Worm (Caenorhabditis elegans): ENCODE data around the gene ZC443.2.

DNA sequence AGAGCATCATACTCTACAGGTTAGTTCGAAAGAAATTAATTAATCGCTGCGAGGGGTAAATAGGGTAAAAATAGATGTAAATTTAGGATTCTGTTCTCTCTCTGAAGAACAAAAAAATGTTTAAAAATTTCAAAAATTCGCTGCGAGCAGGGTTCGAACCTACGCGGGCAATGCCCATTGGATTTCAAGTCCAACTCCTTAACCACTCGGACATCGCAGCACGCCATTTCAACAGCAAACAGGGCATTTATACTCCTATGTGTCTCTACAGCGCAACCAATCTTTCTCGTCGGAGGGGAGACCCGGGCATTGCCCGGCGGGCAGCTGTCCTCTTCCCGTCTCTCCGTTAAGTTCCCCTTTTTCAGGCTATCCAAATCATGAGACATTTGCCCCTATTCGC lies 30.7 kb downstream of the ZC443.2 start:
- TF ChIP-seq F39B2.1 (GFP tag; IDR thresholded peaks at IDR 0.05) (no peak), sptf-2 (GFP tag; optimal IDR thresholded peaks at IDR 0.05) (peak; percentile 59), hmg-20 (GFP tag; IDR thresholded peaks at IDR 0.05) (peak; percentile 53; the same call in 1 of the 2 replicates), ceh-79 (tag; optimal IDR thresholded peaks at IDR 0.05) (peak; percentile 69), F49E8.2 (tag; optimal IDR thresholded peaks at IDR 0.05; ENCODE audit: insufficient read depth) (no peak), nhr-120 (GFP tag; IDR thresholded peaks at IDR 0.05) (0 out of 2 replicates have a peak, but pooled peaks have one; percentile 61), unc-130 (GFP tag; optimal IDR thresholded peaks at IDR 0.05) (peak; percentile 17), T07F8.4 (tag; optimal IDR thresholded peaks at IDR 0.05) (peak; percentile 71), unc-62 (GFP tag; optimal IDR thresholded peaks at IDR 0.05) (no peak), bed-2 (GFP tag; IDR thresholded peaks at IDR 0.05) (no peak), hsf-1 (GFP tag; IDR thresholded peaks at IDR 0.05) (no peak; the same call in 1 of the 2 replicates), zim-3 (tag; optimal IDR thresholded peaks at IDR 0.05) (peak; percentile 91)
